Worm (Caenorhabditis elegans): ENCODE results near the gene F22E5.12.
"Not testable (repeated sequence)": the region's sequence is repeated elsewhere in the genome, so short reads cannot be mapped to it uniquely, and the experiment has no call there.

F22E5.12 gene

DNA sequence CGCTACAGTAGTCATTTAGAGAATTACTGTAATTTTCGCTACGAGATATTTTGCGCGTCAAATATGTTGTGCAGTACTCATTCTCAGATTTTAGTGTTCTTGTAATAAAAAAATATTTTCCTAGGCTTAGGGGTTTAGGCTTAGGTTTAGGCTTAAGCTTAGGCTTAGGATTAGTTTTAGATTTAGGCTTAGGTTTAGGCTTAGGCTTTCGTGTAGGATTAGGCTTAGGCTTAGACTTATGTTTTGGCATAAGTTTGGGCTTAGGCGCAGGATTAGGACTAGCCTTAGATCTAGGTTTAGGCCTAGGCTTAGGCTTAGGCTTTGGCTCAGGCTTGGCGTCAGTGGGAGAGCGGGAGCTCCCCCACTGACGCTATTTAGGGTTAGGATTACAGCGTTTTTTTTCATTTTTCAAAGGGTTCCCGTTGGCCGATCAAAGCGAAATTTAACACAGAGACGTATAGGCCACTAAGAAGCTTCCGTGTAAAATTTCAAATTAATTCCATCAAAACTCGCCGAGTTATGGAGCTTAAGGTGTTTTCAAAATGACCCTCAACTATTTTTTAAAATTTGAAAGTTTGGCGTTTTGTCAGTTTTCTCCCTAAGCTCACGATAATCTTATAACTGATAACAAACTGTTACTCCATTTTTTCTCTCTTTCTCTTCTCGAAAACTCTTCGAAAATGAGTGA is 7.1 kb downstream of the F22E5.12 start, which contains the start of gene F22E5.8:
TSS of gene F22E5.8 (plus strand) at position 638 of the 688 bp plus-strand sequence.
- TF ChIP-seq blmp-1 (tag; optimal IDR thresholded peaks at IDR 0.05); flh-1 (GFP tag; optimal IDR thresholded peaks at IDR 0.05); ztf-11 (tag; optimal IDR thresholded peaks at IDR 0.05): not testable (repeated sequence)

DNA sequence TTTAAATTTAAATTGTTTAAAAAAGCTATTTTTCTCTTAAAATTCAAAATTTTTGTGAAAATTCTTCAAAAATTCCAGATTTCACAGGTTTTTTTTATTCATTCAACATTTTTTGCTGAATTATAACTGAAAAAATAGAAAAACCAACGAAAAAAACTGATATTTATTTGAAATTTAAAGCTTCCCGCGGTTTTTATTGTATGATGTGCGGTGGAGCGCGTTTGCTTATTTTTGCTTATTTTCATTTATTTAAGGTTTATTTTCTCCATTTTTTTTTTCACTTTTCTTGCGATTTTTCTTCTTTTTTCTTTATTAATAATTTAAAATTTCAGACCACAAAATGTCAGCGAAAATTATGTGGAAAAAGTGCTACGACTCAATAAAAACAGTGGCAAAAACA is 8.6 kb downstream of the F22E5.12 start, which contains the start of gene F22E5.9:
TSS of gene F22E5.9 (plus strand) at position 327 of the 400 bp plus-strand sequence.
- TF ChIP-seq ceh-83 (GFP tag; optimal IDR thresholded peaks at IDR 0.05) (no peak), elt-3 (tag; optimal IDR thresholded peaks at IDR 0.05) (no peak), lin-13 (tag; optimal IDR thresholded peaks at IDR 0.05) (no peak), flh-1 (GFP tag; optimal IDR thresholded peaks at IDR 0.05) (no peak), lsy-2 (tag; optimal IDR thresholded peaks at IDR 0.05) (no peak), sem-2 (GFP tag; optimal IDR thresholded peaks at IDR 0.05) (no peak), tbx-8 (GFP tag; optimal IDR thresholded peaks at IDR 0.05) (no peak), mab-5 (tag; optimal IDR thresholded peaks at IDR 0.05) (no peak), cnd-1 (tag; optimal IDR thresholded peaks at IDR 0.05) (no peak), M03D4.4 (tag; optimal IDR thresholded peaks at IDR 0.05) (no peak), snpc-4 (tag; optimal IDR thresholded peaks at IDR 0.05) (no peak), hlh-1 (tag; optimal IDR thresholded peaks at IDR 0.05) (no peak), unc-62 (GFP tag; optimal IDR thresholded peaks at IDR 0.05) (no peak), drap-1 (GFP tag; optimal IDR thresholded peaks at IDR 0.05) (no peak), ztf-11 (tag; optimal IDR thresholded peaks at IDR 0.05) (no peak)

DNA sequence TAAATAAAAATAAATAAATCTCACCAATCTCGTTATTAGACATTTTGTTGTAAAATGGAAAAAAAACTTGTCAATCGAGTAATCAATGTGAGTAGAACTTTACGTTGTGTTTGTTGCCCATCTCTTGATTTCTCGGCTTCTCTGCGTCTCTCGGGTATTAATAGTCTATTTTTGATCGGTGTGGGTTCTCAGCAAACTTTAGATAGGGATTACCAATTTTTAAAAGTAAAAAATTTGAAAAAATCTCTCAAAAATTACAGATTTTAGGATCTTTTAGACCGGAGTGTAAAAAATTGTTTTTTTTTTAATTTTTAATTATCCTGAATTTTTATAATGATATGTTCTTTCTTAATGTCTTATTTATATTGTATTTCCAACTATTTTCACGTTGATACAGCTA is 9.3 kb downstream of the F22E5.12 start, which contains the start of gene F22E5.21:
TSS of gene F22E5.21 (minus strand) at position 101 of the 400 bp plus-strand sequence.
- TF ChIP-seq bed-3 (GFP tag; optimal IDR thresholded peaks at IDR 0.05) (no peak), ceh-43 (GFP tag; optimal IDR thresholded peaks at IDR 0.05) (no peak), mab-5 (tag; optimal IDR thresholded peaks at IDR 0.05) (no peak), ham-2 (GFP tag; optimal IDR thresholded peaks at IDR 0.05) (no peak), lin-32 (GFP tag; optimal IDR thresholded peaks at IDR 0.05) (no peak), elt-1 (tag; optimal IDR thresholded peaks at IDR 0.05; ENCODE audit: borderline replicate concordance, insufficient read depth) (no peak)

DNA sequence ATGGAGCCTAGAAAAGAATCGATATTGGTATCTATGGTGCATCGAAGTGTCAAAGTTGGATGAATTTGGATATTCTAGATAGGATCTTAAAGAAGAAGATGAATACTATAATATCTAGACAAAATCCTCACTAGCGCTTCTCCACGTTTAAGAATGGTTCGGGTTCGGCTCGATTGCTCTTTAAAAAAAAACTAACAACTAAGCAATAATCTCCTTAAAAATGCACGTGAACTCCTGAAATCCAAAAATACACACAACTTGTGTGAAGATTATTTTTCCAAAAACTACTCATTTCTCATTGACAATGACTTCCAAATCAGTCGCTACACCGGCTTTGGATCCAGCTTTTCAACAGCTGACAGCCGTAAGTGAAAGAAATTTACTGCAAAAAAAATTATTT is 15.5 kb downstream of the F22E5.12 start, which contains the start of gene D2062.1:
TSS of gene D2062.1 (plus strand) at position 301 of the 400 bp plus-strand sequence.
- TF ChIP-seq lin-13 (tag; optimal IDR thresholded peaks at IDR 0.05) (no peak), nhr-2 (tag; optimal IDR thresholded peaks at IDR 0.05) (no peak), ztf-11 (tag; optimal IDR thresholded peaks at IDR 0.05) (no peak)

ce11 chrII:2629270-2629669 is 17.4 kb downstream of the F22E5.12 start, which contains the start of gene sri-37:
Gene sri-37, plus strand, starts transcription at chrII:2629570.
- TF ChIP-seq sem-2 (GFP tag; optimal IDR thresholded peaks at IDR 0.05): no peak
- TF ChIP-seq unc-62 (GFP tag; optimal IDR thresholded peaks at IDR 0.05): no peak
- TF ChIP-seq cnd-1 (tag; optimal IDR thresholded peaks at IDR 0.05): no peak
- no peak for TF ChIP-seq elt-1 (tag; optimal IDR thresholded peaks at IDR 0.05; ENCODE audit: borderline replicate concordance, insufficient read depth)
- TF ChIP-seq zip-8 (tag; optimal IDR thresholded peaks at IDR 0.05): no peak
- TF ChIP-seq flh-1 (GFP tag; optimal IDR thresholded peaks at IDR 0.05): no peak
- no peak for TF ChIP-seq nhr-2 (tag; optimal IDR thresholded peaks at IDR 0.05)
- no peak for TF ChIP-seq unc-39 (tag; optimal IDR thresholded peaks at IDR 0.05)
- no peak for TF ChIP-seq snpc-4 (tag; optimal IDR thresholded peaks at IDR 0.05)
- no peak for TF ChIP-seq mls-2 (tag; optimal IDR thresholded peaks at IDR 0.05)
- no peak for TF ChIP-seq ces-1 (GFP tag; optimal IDR thresholded peaks at IDR 0.05)
- no peak for TF ChIP-seq nhr-76 (tag; optimal IDR thresholded peaks at IDR 0.05)
- no peak for TF ChIP-seq elt-3 (tag; optimal IDR thresholded peaks at IDR 0.05)

ce11 chrII:2628401-2628800 is 18.3 kb downstream of the F22E5.12 start:
- TF ChIP-seq nhr-2 (tag; optimal IDR thresholded peaks at IDR 0.05) (no peak), elt-1 (tag; optimal IDR thresholded peaks at IDR 0.05; ENCODE audit: borderline replicate concordance, insufficient read depth) (no peak), bed-3 (GFP tag; optimal IDR thresholded peaks at IDR 0.05) (no peak), ham-2 (GFP tag; optimal IDR thresholded peaks at IDR 0.05) (no peak), pha-4 (tag; optimal IDR thresholded peaks at IDR 0.05) (no peak), hlh-1 (tag; optimal IDR thresholded peaks at IDR 0.05) (no peak), ceh-83 (GFP tag; optimal IDR thresholded peaks at IDR 0.05) (no peak), mab-5 (tag; optimal IDR thresholded peaks at IDR 0.05) (no peak), lin-13 (tag; optimal IDR thresholded peaks at IDR 0.05) (no peak), lin-32 (GFP tag; optimal IDR thresholded peaks at IDR 0.05) (no peak), mep-1 (tag; optimal IDR thresholded peaks at IDR 0.05) (no peak), ceh-43 (GFP tag; optimal IDR thresholded peaks at IDR 0.05) (no peak), snpc-4 (tag; optimal IDR thresholded peaks at IDR 0.05) (no peak), unc-62 (GFP tag; optimal IDR thresholded peaks at IDR 0.05) (no peak), nhr-237 (tag; optimal IDR thresholded peaks at IDR 0.05) (no peak), unc-39 (tag; optimal IDR thresholded peaks at IDR 0.05) (no peak), blmp-1 (tag; optimal IDR thresholded peaks at IDR 0.05) (no peak), ceh-39 (tag; optimal IDR thresholded peaks at IDR 0.05) (no peak), ces-1 (GFP tag; optimal IDR thresholded peaks at IDR 0.05) (no peak)

All from whole organism, mixed stage, embryonic.